Worm (Caenorhabditis elegans): ENCODE measurements around the gene K12H6.6.
A peak's percentile ranks its signal among the peaks of the same experiment; 100 is the strongest.

ce11 chrII:2845674-2846073, 14.6 kb upstream of the K12H6.6 start:
- TF ChIP-seq cog-1 (tag; optimal IDR thresholded peaks at IDR 0.05) (no peak), klf-2 (GFP tag; conservative IDR thresholded peaks at IDR 0.05) (no peak), ref-1 (GFP tag; conservative IDR thresholded peaks at IDR 0.05) (no peak), ztf-23 (GFP tag; IDR thresholded peaks at IDR 0.05) (no peak), flt-1 (GFP tag; IDR thresholded peaks at IDR 0.05) (no peak), T22C8.4 (GFP tag; IDR thresholded peaks at IDR 0.05) (no peak), med-1 (GFP tag; optimal IDR thresholded peaks at IDR 0.05; ENCODE audit: insufficient read depth) (no peak), tab-1 (GFP tag; IDR thresholded peaks at IDR 0.05) (0 out of 2 replicates have a peak, but pooled peaks have one; percentile 13), ztf-29 (GFP tag; IDR thresholded peaks at IDR 0.05) (no peak)
